Worm (Caenorhabditis elegans) whole organism, young adult: Measurements from ENCODE around the gene srbc-22.

Source experiments
- B0261.1 ChIP-seq: sonication (generic microtip); optimal IDR thresholded peaks from 2 replicates; lab custom pipeline; 2016; ENCODE audit warnings: mild to moderate bottlenecking, missing genetic modification characterization, moderate library complexity, missing compliant biosample characterization
- F22D6.2 ChIP-seq: sonication (generic microtip); optimal IDR thresholded peaks from 2 replicates; lab custom pipeline; 2016; ENCODE audit warnings: mild to moderate bottlenecking, missing genetic modification characterization, missing compliant biosample characterization
- F33H1.4 ChIP-seq: fragments of 200-800 bp; sonication (Bioruptor generic); IDR thresholded peaks from 2 replicates; pipeline ENCODE4 v1.3.6; 2022; ENCODE audit warnings: missing genetic modification reagents, missing genetic modification characterization, missing compliant biosample characterization
- F39B2.1 ChIP-seq: fragments of 200-800 bp; sonication (Bioruptor generic); IDR thresholded peaks from 2 replicates; pipeline ENCODE4 v1.3.6; 2022; ENCODE audit warnings: missing genetic modification reagents, missing genetic modification characterization, missing compliant biosample characterization
- K12H6.12 ChIP-seq: fragments of 200-800 bp; sonication (Bioruptor generic); optimal IDR thresholded peaks from 2 replicates; lab custom pipeline; 2018; ENCODE audit warnings: mild to moderate bottlenecking, missing genetic modification characterization, missing compliant biosample characterization
- T26A5.8 ChIP-seq: sonication (generic microtip); optimal IDR thresholded peaks from 2 replicates; lab custom pipeline; 2016; ENCODE audit warnings: missing genetic modification characterization, missing compliant biosample characterization
- Y53G8AR.9 ChIP-seq: fragments of 200-800 bp; sonication (Bioruptor generic); conservative IDR thresholded peaks from 2 replicates; pipeline ENCODE4 v1.3.6; 2022; ENCODE audit warnings: missing genetic modification reagents, missing genetic modification characterization, missing compliant biosample characterization
- Y56A3A.18 ChIP-seq: fragments of 200-800 bp; sonication (Bioruptor generic); IDR thresholded peaks from 2 replicates; pipeline ENCODE4 v1.3.6; 2022; ENCODE audit warnings: missing genetic modification reagents, missing genetic modification characterization, missing compliant biosample characterization
- Y79H2A.3 ChIP-seq: fragments of 200-800 bp; sonication (Bioruptor generic); conservative IDR thresholded peaks from 2 replicates; pipeline ENCODE4 v1.3.6; 2022; ENCODE audit warnings: missing genetic modification reagents, missing genetic modification characterization, missing compliant biosample characterization
- aptf-3 ChIP-seq: fragments of 200-800 bp; sonication (Bioruptor generic); IDR thresholded peaks from 2 replicates; pipeline ENCODE4 v1.3.6; 2022; ENCODE audit warnings: missing genetic modification characterization, missing compliant biosample characterization
- attf-5 ChIP-seq: fragments of 200-800 bp; sonication (Bioruptor generic); optimal IDR thresholded peaks from 2 replicates; lab custom pipeline; 2018; ENCODE audit warnings: mild to moderate bottlenecking, missing genetic modification characterization, missing compliant biosample characterization
- attf-6 ChIP-seq: fragments of 200-800 bp; sonication (Bioruptor generic); IDR thresholded peaks from 2 replicates; pipeline ENCODE4 v1.3.6; 2022; ENCODE audit warnings: missing genetic modification reagents, missing genetic modification characterization, missing compliant biosample characterization
- ceh-100 ChIP-seq: fragments of 200-800 bp; sonication (Bioruptor generic); IDR thresholded peaks from 2 replicates; pipeline ENCODE4 v1.3.6; 2022; ENCODE audit warnings: missing genetic modification reagents, missing genetic modification characterization, missing compliant biosample characterization
- ceh-91 ChIP-seq: fragments of 200-800 bp; sonication (Bioruptor generic); IDR thresholded peaks from 2 replicates; pipeline ENCODE4 v1.3.6; 2022; ENCODE audit warnings: missing genetic modification reagents, missing genetic modification characterization, missing compliant biosample characterization
- dox-1 ChIP-seq: fragments of 200-800 bp; sonication (Bioruptor generic); IDR thresholded peaks from 2 replicates; pipeline ENCODE4 v1.3.6; 2022; ENCODE audit warnings: missing genetic modification reagents, missing genetic modification characterization, missing compliant biosample characterization
- dpl-1 ChIP-seq: fragments of 150-350 bp; optimal IDR thresholded peaks from 2 replicates; lab custom pipeline; 2014; ENCODE audit warnings: missing biosample characterization, missing genetic modification reagents, missing genetic modification characterization
- egl-18 ChIP-seq: fragments of 200-800 bp; sonication (Bioruptor generic); IDR thresholded peaks from 2 replicates; pipeline ENCODE4 v1.3.6; 2022; ENCODE audit warnings: missing genetic modification reagents, missing genetic modification characterization, missing compliant biosample characterization
- egl-44 ChIP-seq: fragments of 200-800 bp; sonication (Bioruptor generic); IDR thresholded peaks from 2 replicates; pipeline ENCODE4 v1.3.6; 2022; ENCODE audit warnings: missing genetic modification reagents, missing genetic modification characterization, missing compliant biosample characterization
- egrh-3 ChIP-seq: fragments of 200-800 bp; sonication (Bioruptor generic); IDR thresholded peaks from 2 replicates; pipeline ENCODE4 v1.3.6; 2022; ENCODE audit warnings: missing genetic modification reagents, missing genetic modification characterization, missing compliant biosample characterization
- gei-17 ChIP-seq: fragments of 200-800 bp; sonication (Bioruptor generic); optimal IDR thresholded peaks from 2 replicates; lab custom pipeline; 2018; ENCODE audit warnings: mild to moderate bottlenecking, missing genetic modification characterization, missing compliant biosample characterization
- hlh-26 ChIP-seq: fragments of 200-800 bp; sonication (Bioruptor generic); conservative IDR thresholded peaks from 2 replicates; pipeline ENCODE4 v1.3.6; 2022; ENCODE audit warnings: missing genetic modification reagents, missing genetic modification characterization, missing compliant biosample characterization
- hmg-20 ChIP-seq: fragments of 200-800 bp; sonication (Bioruptor generic); IDR thresholded peaks from 2 replicates; pipeline ENCODE4 v1.3.6; 2022; ENCODE audit warnings: missing genetic modification reagents, missing genetic modification characterization, missing compliant biosample characterization
- hrde-1 ChIP-seq: sonication (generic microtip); optimal IDR thresholded peaks from 2 replicates; lab custom pipeline; 2016; ENCODE audit warnings: missing genetic modification characterization, mild to moderate bottlenecking, missing compliant biosample characterization, moderate library complexity, missing genotype, missing genetic modification reagents, borderline replicate concordance
- let-526 ChIP-seq: fragments of 200-800 bp; sonication (Bioruptor generic); IDR thresholded peaks from 2 replicates; pipeline ENCODE4 v1.3.6; 2022; ENCODE audit warnings: missing genetic modification reagents, missing genetic modification characterization, missing compliant biosample characterization
- madf-10 ChIP-seq: sonication (generic microtip); optimal IDR thresholded peaks from 2 replicates; lab custom pipeline; 2016; ENCODE audit warnings: mild to moderate bottlenecking, missing genetic modification characterization, missing compliant biosample characterization
- madf-3 ChIP-seq: fragments of 200-800 bp; sonication (Bioruptor generic); IDR thresholded peaks from 2 replicates; pipeline ENCODE4 v1.3.6; 2022; ENCODE audit warnings: missing genetic modification reagents, missing genetic modification characterization, missing compliant biosample characterization
- madf-6 ChIP-seq: fragments of 200-800 bp; sonication (Bioruptor generic); IDR thresholded peaks from 2 replicates; pipeline ENCODE4 v1.3.6; 2022; ENCODE audit warnings: missing genetic modification reagents, missing genetic modification characterization, missing compliant biosample characterization
- mcd-1 ChIP-seq: fragments of 200-800 bp; sonication (Bioruptor generic); IDR thresholded peaks from 2 replicates; pipeline ENCODE4 v1.3.6; 2022; ENCODE audit warnings: missing genetic modification reagents, missing genetic modification characterization, missing compliant biosample characterization
- mxl-1 ChIP-seq: sonication (generic microtip); optimal IDR thresholded peaks from 2 replicates; lab custom pipeline; 2016; ENCODE audit warnings: missing genetic modification characterization, missing compliant biosample characterization
- nhr-120 ChIP-seq: fragments of 200-800 bp; sonication (Bioruptor generic); IDR thresholded peaks from 2 replicates; pipeline ENCODE4 v1.3.6; 2022; ENCODE audit warnings: missing genetic modification characterization, missing compliant biosample characterization
- nhr-80 ChIP-seq: sonication (generic microtip); optimal IDR thresholded peaks from 2 replicates; lab custom pipeline; 2016; ENCODE audit warnings: missing genetic modification characterization, missing compliant biosample characterization
- rpc-1 ChIP-seq, 2 experiments: fragments of 150-350 bp in 1 of 2; sonication (generic microtip) in 1 of 2; optimal IDR thresholded peaks; 2 replicates each; lab custom pipeline; 2014 to 2018; ENCODE audit warnings: missing biosample characterization in 1 of 2, missing genetic modification characterization in 1 of 2, missing genetic modification reagents in 1 of 2, missing genotype in 1 of 2
- sdz-38 ChIP-seq: sonication (generic microtip); optimal IDR thresholded peaks from 2 replicates; lab custom pipeline; 2016; ENCODE audit warnings: missing genotype, missing genetic modification characterization, missing compliant biosample characterization
- sptf-2 ChIP-seq: fragments of 200-800 bp; sonication (Bioruptor generic); optimal IDR thresholded peaks from 2 replicates; lab custom pipeline; 2018; ENCODE audit warnings: mild to moderate bottlenecking, missing genetic modification characterization, missing compliant biosample characterization
- tbx-9 ChIP-seq: sonication (generic microtip); optimal IDR thresholded peaks from 2 replicates; lab custom pipeline; 2016; ENCODE audit warnings: borderline replicate concordance, missing genetic modification characterization, inconsistent platforms, missing compliant biosample characterization
- unc-130 ChIP-seq: sonication (generic microtip); optimal IDR thresholded peaks from 2 replicates; lab custom pipeline; 2016; ENCODE audit warnings: missing genetic modification reagents, missing genetic modification characterization, missing compliant biosample characterization
- xnd-1 ChIP-seq: sonication (generic microtip); optimal IDR thresholded peaks from 2 replicates; lab custom pipeline; 2016; ENCODE audit warnings: missing genotype, missing genetic modification reagents, missing genetic modification characterization, missing compliant biosample characterization
- zim-3 ChIP-seq: sonication (generic microtip); optimal IDR thresholded peaks from 2 replicates; lab custom pipeline; 2017; ENCODE audit warnings: mild to moderate bottlenecking, missing genetic modification characterization, moderate library complexity, missing compliant biosample characterization
- ztf-25 ChIP-seq: fragments of 200-800 bp; sonication (Bioruptor generic); IDR thresholded peaks from 2 replicates; pipeline ENCODE4 v1.3.6; 2022; ENCODE audit warnings: missing genetic modification reagents, missing genetic modification characterization, missing compliant biosample characterization
- ztf-28 ChIP-seq: fragments of 200-800 bp; sonication (Bioruptor generic); IDR thresholded peaks from 2 replicates; pipeline ENCODE4 v1.3.6; 2022; ENCODE audit warnings: missing genetic modification reagents, missing genetic modification characterization, missing compliant biosample characterization

The srbc-22 gene

DNA sequence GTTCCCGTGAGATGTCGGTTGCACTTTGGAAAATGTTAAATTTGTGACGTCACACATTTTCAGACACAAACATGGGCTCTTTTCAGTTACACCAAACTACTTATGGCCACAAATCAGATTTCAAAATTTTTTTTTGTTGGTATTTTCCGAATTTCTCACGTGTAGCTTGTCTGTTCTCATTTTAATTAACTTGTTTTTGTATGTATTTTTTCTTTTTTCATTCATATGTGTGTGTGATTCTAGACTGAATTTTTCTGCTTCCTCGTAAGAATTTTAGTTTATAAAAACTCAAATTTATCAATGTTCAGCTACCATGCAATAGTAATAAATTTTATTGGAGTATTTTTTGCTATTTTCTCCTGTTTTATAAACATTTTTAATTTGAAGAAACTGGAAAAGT lies at the start of gene srbc-22:
srbc-22 (plus strand) TSS at position 301 of the 400 bp plus-strand sequence.
- TF ChIP-seq T26A5.8 (tag; lab: Kevin White, UChicago) = no peak

ce11 chrV:2109295-2109694 lies 47.6 kb upstream of the srbc-22 start, which contains the start of gene ckb-4:
Gene ckb-4, minus strand, starts transcription at chrV:2109434.
- TF ChIP-seq Y53G8AR.9 (GFP tag; lab: Robert Waterston, UW) = no peak
- TF ChIP-seq nhr-80 (tag; lab: Kevin White, UChicago) = peak; percentile 22
- TF ChIP-seq attf-6 (GFP tag; lab: Robert Waterston, UW) = no peak

DNA sequence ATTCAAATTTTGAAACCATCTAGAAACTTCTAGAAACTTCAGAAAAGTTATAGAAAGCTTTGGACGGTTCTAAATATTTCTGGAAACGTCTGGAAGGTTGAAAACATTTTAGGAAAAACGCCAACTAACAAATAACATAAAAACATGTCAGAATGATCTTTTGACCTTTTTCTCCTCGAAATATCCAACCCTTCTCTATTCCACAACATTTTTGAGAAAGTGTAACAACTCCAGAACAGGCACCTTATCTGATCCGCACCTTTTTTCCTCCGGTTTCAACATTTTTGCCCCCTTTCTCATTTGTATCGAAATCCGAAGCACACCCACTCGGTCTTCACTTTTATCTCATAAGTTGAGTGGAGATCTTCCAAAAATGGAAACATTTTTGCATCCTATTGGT lies 46.6 kb upstream of the srbc-22 start, which contains the start of gene F22F7.3:
F22F7.3 (plus strand) TSS at position 301 of the 400 bp plus-strand sequence.
- TF ChIP-seq let-526 = no peak
- no peak for TF ChIP-seq rpc-1 (optimal IDR thresholded peaks at IDR 0.05; lab: Kevin White, UChicago)
- no peak for TF ChIP-seq rpc-1 (tag; optimal IDR thresholded peaks at IDR 0.05; lab: Kevin White, UChicago)
- TF ChIP-seq F39B2.1 (GFP tag; lab: Robert Waterston, UW) = no peak
- TF ChIP-seq aptf-3 (GFP tag; lab: Robert Waterston, UW) = no peak
- TF ChIP-seq dox-1 (GFP tag; lab: Robert Waterston, UW) = no peak
- no peak for TF ChIP-seq zim-3 (tag; lab: Kevin White, UChicago)
- TF ChIP-seq mxl-1 (tag; lab: Kevin White, UChicago) = no peak
- TF ChIP-seq hmg-20 = no peak
- TF ChIP-seq ceh-91 (GFP tag; lab: Robert Waterston, UW) = no peak
- no peak for TF ChIP-seq madf-10 (tag; lab: Kevin White, UChicago)
- no peak for TF ChIP-seq T26A5.8 (tag; lab: Kevin White, UChicago)

ce11 chrV:2118574-2118973 lies 38.4 kb upstream of the srbc-22 start, which contains the start of gene bgnt-1.2:
Gene bgnt-1.2, minus strand, starts transcription at chrV:2118674.
- no peak for TF ChIP-seq xnd-1 (tag; lab: Kevin White, UChicago)
- no peak for TF ChIP-seq egrh-3 (GFP tag; lab: Robert Waterston, UW)
- no peak for TF ChIP-seq mcd-1
- TF ChIP-seq nhr-80 (tag; lab: Kevin White, UChicago) = no peak

DNA sequence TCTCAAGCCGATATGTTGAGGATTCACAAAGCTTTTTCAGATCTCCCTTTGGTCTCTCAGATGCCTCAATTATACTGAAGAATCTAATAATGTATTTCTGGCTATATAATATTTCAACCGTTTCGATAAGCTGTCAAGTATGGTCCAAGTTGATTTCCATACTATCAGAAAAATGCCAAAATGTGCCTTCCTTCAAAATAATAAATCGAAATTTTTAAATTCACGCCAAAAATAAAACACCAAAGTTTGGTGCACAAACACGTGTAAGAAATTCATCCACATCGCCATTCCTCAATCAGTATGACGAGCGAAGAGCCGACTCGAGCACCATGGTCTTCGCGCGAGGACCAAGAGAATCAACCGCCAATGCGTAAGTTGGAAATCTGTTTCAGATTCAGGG lies 37.4 kb upstream of the srbc-22 start, which contains the start of gene F22F7.11:
F22F7.11 (plus strand) TSS at position 301 of the 400 bp plus-strand sequence.
- TF ChIP-seq attf-5 (GFP tag; lab: Kevin White, UChicago) = no peak
- no peak for TF ChIP-seq B0261.1 (tag; lab: Kevin White, UChicago)
- no peak for TF ChIP-seq F39B2.1 (GFP tag; lab: Robert Waterston, UW)
- no peak for TF ChIP-seq sptf-2 (GFP tag; lab: Kevin White, UChicago)
- TF ChIP-seq ztf-28 (GFP tag; lab: Robert Waterston, UW) = no peak
- no peak for TF ChIP-seq hlh-26
- TF ChIP-seq ceh-100 = no peak
- no peak for TF ChIP-seq F22D6.2 (tag; lab: Kevin White, UChicago)
- no peak for TF ChIP-seq ztf-25 (GFP tag; lab: Robert Waterston, UW)
- TF ChIP-seq madf-3 (GFP tag; lab: Robert Waterston, UW) = no peak
- no peak for TF ChIP-seq egl-44 (GFP tag; lab: Robert Waterston, UW)
- TF ChIP-seq Y79H2A.3 (GFP tag; lab: Robert Waterston, UW) = no peak
- TF ChIP-seq gei-17 (GFP tag; lab: Kevin White, UChicago) = no peak
- no peak for TF ChIP-seq ceh-91 (GFP tag; lab: Robert Waterston, UW)
- TF ChIP-seq, all 124 proteins: peak for 0

DNA sequence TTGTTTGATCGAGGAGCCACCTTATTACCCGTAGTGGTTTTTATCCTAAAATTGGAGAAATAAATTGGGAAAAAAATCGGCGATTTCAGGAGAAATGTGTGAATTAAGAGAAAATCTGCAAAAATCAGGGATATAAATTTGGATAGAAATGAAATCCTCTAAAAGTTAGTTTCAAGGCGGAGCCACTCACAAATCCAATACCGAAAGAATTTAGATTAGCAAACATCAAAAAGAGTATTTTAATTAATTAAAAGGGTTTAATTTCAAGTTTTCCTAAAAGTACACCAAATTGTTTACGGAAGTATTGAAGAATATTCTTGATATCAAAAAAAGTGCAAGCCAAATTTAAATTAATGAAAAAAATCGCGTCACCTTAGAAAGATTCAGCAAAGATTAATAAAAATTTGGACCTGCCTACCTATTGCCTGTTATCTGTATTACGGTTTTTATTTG lies 35.0 kb upstream of the srbc-22 start, which contains the start of gene F22F7.8:
F22F7.8 (minus strand) TSS at position 51 of the 453 bp plus-strand sequence.
- no peak for TF ChIP-seq nhr-120 (GFP tag; lab: Robert Waterston, UW)
- TF ChIP-seq F22D6.2 (tag; lab: Kevin White, UChicago) = no peak
- no peak for TF ChIP-seq Y56A3A.18
- TF ChIP-seq aptf-3 (GFP tag; lab: Robert Waterston, UW) = no peak
- TF ChIP-seq sdz-38 (tag; lab: Kevin White, UChicago) = no peak
- no peak for TF ChIP-seq hrde-1 (tag; lab: Kevin White, UChicago)
- TF ChIP-seq tbx-9 (tag; lab: Kevin White, UChicago) = no peak
- TF ChIP-seq K12H6.12 (tag; lab: Kevin White, UChicago) = no peak
- no peak for TF ChIP-seq F33H1.4 (GFP tag; lab: Robert Waterston, UW)
- TF ChIP-seq egl-18 (GFP tag; lab: Robert Waterston, UW) = no peak
- TF ChIP-seq dpl-1 = no peak
- no peak for TF ChIP-seq madf-6 (GFP tag; lab: Robert Waterston, UW)
- no peak for TF ChIP-seq unc-130 (GFP tag; lab: Kevin White, UChicago)
